Worm (Caenorhabditis elegans) whole organism, midembryonic: Measurements from ENCODE around the gene sri-39.
"Not testable (repeated sequence)": the region's sequence is repeated elsewhere in the genome, so short reads cannot be mapped to it uniquely, and the experiment has no call there.

Experiments
- T22C8.4 ChIP-seq: fragments of 200-800 bp; sonication (Bioruptor generic); IDR thresholded peaks from 2 replicates; pipeline ENCODE4 v1.3.6; 2022; ENCODE audit warnings: missing genetic modification characterization, missing compliant biosample characterization
- cog-1 ChIP-seq: sonication (generic microtip); optimal IDR thresholded peaks from 2 replicates; lab custom pipeline; 2016; ENCODE audit warnings: missing genetic modification characterization, missing compliant biosample characterization
- flt-1 ChIP-seq: fragments of 200-800 bp; sonication (Bioruptor generic); IDR thresholded peaks from 2 replicates; pipeline ENCODE4 v1.3.6; 2022; ENCODE audit warnings: missing genetic modification characterization, missing compliant biosample characterization
- klf-2 ChIP-seq: fragments of 200-800 bp; sonication (Bioruptor generic); conservative IDR thresholded peaks from 2 replicates; pipeline ENCODE4 v1.3.6; 2022; ENCODE audit warnings: missing genetic modification reagents, missing genetic modification characterization, missing compliant biosample characterization
- med-1 ChIP-seq: sonication (generic microtip); optimal IDR thresholded peaks from 2 replicates; lab custom pipeline; 2017; ENCODE audit warnings: missing genetic modification characterization, mild to moderate bottlenecking, missing compliant biosample characterization, antibody characterized with exemption, missing genetic modification reagents; ENCODE audit not compliant: insufficient read depth
- ref-1 ChIP-seq: fragments of 200-800 bp; sonication (Bioruptor generic); conservative IDR thresholded peaks from 2 replicates; pipeline ENCODE4 v1.3.6; 2022; ENCODE audit warnings: missing genetic modification reagents, missing genetic modification characterization, missing compliant biosample characterization
- tab-1 ChIP-seq: fragments of 200-800 bp; sonication (Bioruptor generic); IDR thresholded peaks from 2 replicates; pipeline ENCODE4 v1.3.6; 2022; ENCODE audit warnings: missing genetic modification characterization, missing compliant biosample characterization
- ztf-23 ChIP-seq: fragments of 200-800 bp; sonication (Bioruptor generic); IDR thresholded peaks from 2 replicates; pipeline ENCODE4 v1.3.6; 2022; ENCODE audit warnings: missing genetic modification reagents, missing genetic modification characterization, missing compliant biosample characterization
- ztf-29 ChIP-seq: fragments of 200-800 bp; sonication (Bioruptor generic); IDR thresholded peaks from 2 replicates; pipeline ENCODE4 v1.3.6; 2022; ENCODE audit warnings: missing genetic modification reagents, missing genetic modification characterization, missing compliant biosample characterization

The sri-39 gene

ce11 chrII:2586861-2587554, at the start of gene sri-39, which contains the start of gene F33H12.7:
sri-39 (plus strand) TSS chrII:2587504.
F33H12.7 (minus strand) TSS chrII:2586911.
- TF ChIP-seq ztf-29 (no peak), ztf-23 (no peak), ref-1 (GFP tag; lab: Robert Waterston, UW) (no peak), cog-1 (tag; lab: Kevin White, UChicago) (no peak), flt-1 (GFP tag; lab: Robert Waterston, UW) (no peak), med-1 (GFP tag; lab: Kevin White, UChicago) (no peak), T22C8.4 (GFP tag; lab: Robert Waterston, UW) (no peak), klf-2 (no peak), tab-1 (no peak)

ce11 chrII:2537754-2538153, 49.5 kb upstream of the sri-39 start, which contains the start of gene K02F6.7:
K02F6.7 (minus strand) TSS chrII:2537854.
- TF ChIP-seq tab-1, result no peak
- no peak for TF ChIP-seq ztf-23
- no peak for TF ChIP-seq ztf-29
- no peak for TF ChIP-seq med-1 (GFP tag; lab: Kevin White, UChicago)
- no peak for TF ChIP-seq ref-1 (GFP tag; lab: Robert Waterston, UW)
- TF ChIP-seq flt-1 (GFP tag; lab: Robert Waterston, UW), result no peak
- TF ChIP-seq klf-2, result no peak
- no peak for TF ChIP-seq T22C8.4 (GFP tag; lab: Robert Waterston, UW)
- TF ChIP-seq cog-1 (tag; lab: Kevin White, UChicago), result no peak

- TF ChIP-seq tab-1 (no peak), klf-2 (no peak)
These were observed 49.1 kb upstream of the sri-39 start, which contains the start of gene K02F6.4 for ce11 chrII:2538194-2538593. K02F6.4 (plus strand) TSS chrII:2538494.

ce11 chrII:2545925-2546324, 41.4 kb upstream of the sri-39 start, which contains the start of gene K02F6.3:
K02F6.3 (plus strand) TSS chrII:2546225.
- no peak for TF ChIP-seq tab-1
- TF ChIP-seq ztf-29, result no peak
- no peak for TF ChIP-seq T22C8.4 (GFP tag; lab: Robert Waterston, UW)
- no peak for TF ChIP-seq klf-2
- no peak for TF ChIP-seq med-1 (GFP tag; lab: Kevin White, UChicago)
- no peak for TF ChIP-seq ztf-23
- TF ChIP-seq flt-1 (GFP tag; lab: Robert Waterston, UW), result no peak
- no peak for TF ChIP-seq ref-1 (GFP tag; lab: Robert Waterston, UW)
- TF ChIP-seq cog-1 (tag; lab: Kevin White, UChicago), result no peak

ce11 chrII:2553030-2553429, 34.3 kb upstream of the sri-39 start:
- no peak for TF ChIP-seq ref-1 (GFP tag; lab: Robert Waterston, UW)
- no peak for TF ChIP-seq T22C8.4 (GFP tag; lab: Robert Waterston, UW)
- no peak for TF ChIP-seq tab-1
- TF ChIP-seq ztf-23, result no peak
- TF ChIP-seq flt-1 (GFP tag; lab: Robert Waterston, UW), result no peak
- TF ChIP-seq med-1 (GFP tag; lab: Kevin White, UChicago), result no peak
- TF ChIP-seq klf-2, result no peak
- no peak for TF ChIP-seq ztf-29
- no peak for TF ChIP-seq cog-1 (tag; lab: Kevin White, UChicago)

- TF ChIP-seq ztf-29, klf-2, tab-1: not testable (repeated sequence)
These were observed 33.6 kb upstream of the sri-39 start, which contains the start of gene K02F6.1 for ce11 chrII:2553662-2554061. K02F6.1 (plus strand) TSS chrII:2553962.

ce11 chrII:2556388-2556787, 30.9 kb upstream of the sri-39 start:
- TF ChIP-seq flt-1 (GFP tag; lab: Robert Waterston, UW) (peak; percentile 39; the same call in 1 of the 2 replicates), ztf-29 (peak; percentile 33; the same call in 1 of the 2 replicates)

- TF ChIP-seq T22C8.4 (GFP tag; lab: Robert Waterston, UW), result no peak
- no peak for TF ChIP-seq ref-1 (GFP tag; lab: Robert Waterston, UW)
- TF ChIP-seq ztf-23, result no peak
- no peak for TF ChIP-seq flt-1 (GFP tag; lab: Robert Waterston, UW)
- no peak for TF ChIP-seq ztf-29
- TF ChIP-seq klf-2, result no peak
- no peak for TF ChIP-seq cog-1 (tag; lab: Kevin White, UChicago)
- no peak for TF ChIP-seq tab-1
- TF ChIP-seq med-1 (GFP tag; lab: Kevin White, UChicago), result no peak
These were observed 23.3 kb upstream of the sri-39 start, which contains the start of gene nep-18 for ce11 chrII:2563973-2564372. nep-18 (minus strand) TSS chrII:2564073.

ce11 chrII:2564899-2565298, 22.4 kb upstream of the sri-39 start, which contains the start of gene usp-39:
usp-39 (plus strand) TSS chrII:2565275.
- TF ChIP-seq tab-1, result no peak
- peak; percentile 49 for TF ChIP-seq cog-1 (tag; lab: Kevin White, UChicago)

ce11 chrII:2578216-2578615, 9.1 kb upstream of the sri-39 start:
- TF ChIP-seq ztf-23 (no peak), T22C8.4 (GFP tag; lab: Robert Waterston, UW) (no peak), med-1 (GFP tag; lab: Kevin White, UChicago) (no peak), klf-2 (no peak), ztf-29 (no peak), tab-1 (no peak), ref-1 (GFP tag; lab: Robert Waterston, UW) (no peak), flt-1 (GFP tag; lab: Robert Waterston, UW) (no peak), cog-1 (tag; lab: Kevin White, UChicago) (no peak)

- TF ChIP-seq med-1 (GFP tag; lab: Kevin White, UChicago) (no peak), tab-1 (no peak)
These were observed 4.3 kb upstream of the sri-39 start, which contains the start of gene sri-74 for ce11 chrII:2583044-2583443. sri-74 (minus strand) TSS chrII:2583144.
